Fruit fly (Drosophila melanogaster) whole organism, prepupa: ENCODE data around the gene D12.
A peak's percentile ranks its signal among the peaks of the same experiment; 100 is the strongest.

Experiments used
- CG11762 ChIP-seq: fragments of 200-800 bp; sonication (Bioruptor generic); optimal IDR thresholded peaks from 3 replicates; lab custom pipeline; 2016; ENCODE audit warnings: missing biosample characterization, missing genetic modification characterization; ENCODE audit not compliant: insufficient read depth
- CG15336 ChIP-seq: fragments of 200-800 bp; sonication (Bioruptor generic); IDR thresholded peaks from 2 replicates; pipeline ENCODE4 v1.3.6; 2022; ENCODE audit warnings: missing biosample characterization, missing genetic modification characterization
- CG16779 ChIP-seq: fragments of 200-800 bp; sonication (Bioruptor generic); optimal IDR thresholded peaks from 3 replicates; lab custom pipeline; 2017; ENCODE audit warnings: missing biosample characterization, mild to moderate bottlenecking, missing genetic modification characterization
- Gug ChIP-seq: fragments of 200-800 bp; sonication (Bioruptor generic); IDR thresholded peaks from 2 replicates; pipeline ENCODE4 v1.3.6; 2022; ENCODE audit warnings: missing biosample characterization, missing genetic modification characterization
- Hr39 ChIP-seq: fragments of 200-800 bp; sonication (Bioruptor generic); optimal IDR thresholded peaks from 2 replicates; lab custom pipeline; 2016; ENCODE audit warnings: missing biosample characterization, missing genetic modification characterization
- Met ChIP-seq: fragments of 200-800 bp; sonication (Bioruptor generic); optimal IDR thresholded peaks from 3 replicates; lab custom pipeline; 2016; ENCODE audit warnings: missing biosample characterization, missing genetic modification characterization
- OdsH ChIP-seq: fragments of 200-800 bp; sonication (Bioruptor generic); optimal IDR thresholded peaks from 3 replicates; lab custom pipeline; 2016; ENCODE audit warnings: missing biosample characterization, missing genetic modification characterization
- fkh ChIP-seq: fragments of 200-800 bp; sonication (Bioruptor generic); optimal IDR thresholded peaks from 3 replicates; lab custom pipeline; 2017; ENCODE audit warnings: missing biosample characterization, mild to moderate bottlenecking, missing genetic modification characterization, moderate library complexity
- ss ChIP-seq, 2 experiments: fragments of 200-800 bp; sonication (Bioruptor generic); optimal IDR thresholded peaks; 2 replicates in 1 of 2; 3 replicates in 1 of 2; lab custom pipeline; 2017 to 2018; ENCODE audit warnings: mild to moderate bottlenecking in 2 of 2, missing biosample characterization in 2 of 2, missing genetic modification characterization in 2 of 2, moderate library complexity in 1 of 2

DNA sequence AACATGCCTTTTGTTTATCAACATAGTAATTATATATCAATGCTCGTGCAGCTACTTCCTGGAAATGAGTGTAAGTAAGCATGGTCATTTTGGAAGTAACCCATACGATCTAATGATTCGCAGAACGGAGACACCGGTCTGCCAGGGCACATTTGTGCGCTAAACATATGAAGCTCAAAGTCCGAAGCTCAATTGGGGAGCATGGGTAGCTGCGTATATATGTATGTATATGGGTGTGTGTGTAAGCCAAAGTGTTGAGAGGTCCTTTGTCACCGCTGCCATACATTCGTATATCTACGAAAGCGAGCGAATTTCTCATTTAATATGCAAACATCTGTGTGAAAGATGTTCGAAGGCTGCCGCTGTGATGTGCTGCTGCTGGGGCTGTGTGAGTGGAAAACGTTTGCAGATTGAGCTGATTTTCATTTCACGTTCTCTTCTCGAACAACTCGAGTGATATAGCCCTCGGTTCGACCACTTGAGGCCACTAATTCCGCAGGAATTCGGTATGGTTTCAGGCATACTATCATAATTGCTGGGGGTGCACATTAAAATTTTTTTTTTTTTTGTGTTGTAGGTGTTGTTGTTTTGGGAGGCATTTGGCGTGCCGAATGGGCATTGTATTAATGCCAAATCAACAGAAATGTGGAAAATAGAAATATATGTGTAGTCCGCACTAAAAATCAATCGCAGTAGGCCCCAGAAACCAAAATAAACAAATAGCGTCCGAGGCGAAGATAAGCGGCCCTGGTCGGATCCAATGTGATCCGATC lies 18.9 kb downstream of the D12 start:
- TF ChIP-seq CG15336 (GFP tag; lab: Robert Waterston, UW) (no peak), ss (GFP tag; optimal IDR thresholded peaks at IDR 0.05; lab: Kevin White, UChicago) (peak; percentile 36 to 49), fkh (GFP tag; lab: Kevin White, UChicago) (no peak), CG16779 (tag; lab: Kevin White, UChicago) (no peak), OdsH (GFP tag; lab: Kevin White, UChicago) (no peak), Met (GFP tag; lab: Kevin White, UChicago) (no peak), Hr39 (GFP tag; lab: Kevin White, UChicago) (no peak), Gug (GFP tag; lab: Robert Waterston, UW) (no peak), CG11762 (no peak)
